Fruit fly (Drosophila melanogaster): ENCODE measurements around the gene yps.

The yps gene

DNA sequence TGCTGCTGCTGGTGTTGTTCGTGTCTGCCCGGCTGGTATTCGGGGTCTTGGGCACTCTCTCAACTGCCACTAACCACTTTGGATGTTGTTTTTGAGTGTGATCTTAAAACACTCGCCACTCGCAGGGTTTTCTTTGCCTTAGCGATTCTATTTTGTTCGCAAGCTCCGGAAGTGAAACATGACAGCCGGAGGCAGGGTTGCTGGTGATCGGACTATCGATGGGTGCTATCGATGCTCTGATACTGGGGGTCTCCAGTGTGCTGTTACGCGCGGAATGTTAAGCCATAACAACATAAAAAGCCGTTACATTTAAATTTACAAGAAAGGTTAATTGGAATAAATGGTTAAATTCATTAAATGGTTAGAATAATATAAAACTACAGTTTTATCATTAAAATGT lies at the start of gene yps:
Gene yps (minus strand): TSS at position 176 of the 400 bp plus-strand sequence.
- TF ChIP-seq pan (optimal IDR thresholded peaks at IDR 0.05), result no peak
- no peak for TF ChIP-seq EcR (GFP tag; optimal IDR thresholded peaks at IDR 0.05)
- TF ChIP-seq usp (GFP tag; optimal IDR thresholded peaks at IDR 0.05), result no peak
- TF ChIP-seq CG8478 (optimal IDR thresholded peaks at IDR 0.05), result no peak
- TF ChIP-seq psq (optimal IDR thresholded peaks at IDR 0.05), result no peak
- no peak for TF ChIP-seq Dll (optimal IDR thresholded peaks at IDR 0.05)

dm6 chr3L:12163693-12164092 lies 38.7 kb upstream of the yps start, which contains the start of gene CG9760:
CG9760 (minus strand) TSS chr3L:12163735.
- TF ChIP-seq psq (optimal IDR thresholded peaks at IDR 0.05), result no peak
- TF ChIP-seq Dll (optimal IDR thresholded peaks at IDR 0.05), result peak; percentile 31
- TF ChIP-seq pan (optimal IDR thresholded peaks at IDR 0.05), result no peak
- no peak for TF ChIP-seq EcR (GFP tag; optimal IDR thresholded peaks at IDR 0.05)
- TF ChIP-seq usp (GFP tag; optimal IDR thresholded peaks at IDR 0.05), result no peak

DNA sequence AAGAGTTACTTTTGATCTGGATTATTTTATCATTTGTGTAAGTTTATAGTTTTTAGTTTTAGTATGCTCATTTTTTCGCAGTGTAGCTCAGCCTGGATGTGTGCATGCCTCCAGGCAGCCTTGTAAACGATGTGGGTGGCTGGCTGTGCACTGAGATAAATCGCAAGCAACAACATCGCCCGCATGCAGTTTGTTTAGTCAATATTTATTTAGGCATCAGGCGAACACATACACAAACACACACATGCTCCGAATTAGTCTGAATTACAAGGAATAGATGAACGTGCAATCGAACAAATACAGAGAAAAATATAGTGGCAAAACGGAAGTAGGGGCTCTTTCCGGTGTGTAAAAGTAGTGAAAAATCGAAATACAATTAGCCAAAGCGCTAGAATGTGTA lies 38.1 kb upstream of the yps start:
- TF ChIP-seq Dll (optimal IDR thresholded peaks at IDR 0.05) (no peak), pan (optimal IDR thresholded peaks at IDR 0.05) (no peak), CG8478 (optimal IDR thresholded peaks at IDR 0.05) (no peak), EcR (GFP tag; optimal IDR thresholded peaks at IDR 0.05) (no peak), psq (optimal IDR thresholded peaks at IDR 0.05) (no peak), usp (GFP tag; optimal IDR thresholded peaks at IDR 0.05) (no peak)

DNA sequence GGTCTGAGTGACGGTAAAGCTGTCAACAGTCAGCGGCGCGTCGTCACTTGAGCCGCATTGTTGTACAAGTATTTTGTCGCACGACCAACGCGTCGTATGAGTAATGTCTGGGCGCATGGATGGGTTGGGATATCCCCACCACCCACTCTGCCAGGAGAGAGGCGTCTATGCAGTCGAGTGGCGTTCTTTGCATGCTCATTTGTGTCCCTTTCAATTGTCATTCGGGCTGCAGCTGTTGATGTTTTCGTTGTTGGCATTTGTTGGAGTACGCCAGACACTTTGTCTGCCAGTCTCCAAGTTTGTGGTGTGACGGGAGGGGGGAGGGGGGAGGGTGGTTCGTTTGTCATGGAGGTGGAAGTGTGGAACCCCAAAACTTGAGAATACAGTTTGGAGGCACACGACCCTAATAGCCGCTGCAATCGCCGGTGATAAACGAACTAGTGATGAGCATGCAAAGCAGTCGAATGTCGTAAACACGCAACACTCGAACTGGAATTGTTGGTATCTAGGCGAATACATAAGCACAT lies 37.3 kb upstream of the yps start:
- TF ChIP-seq EcR (GFP tag; optimal IDR thresholded peaks at IDR 0.05) (no peak), psq (optimal IDR thresholded peaks at IDR 0.05) (no peak), Dll (optimal IDR thresholded peaks at IDR 0.05) (no peak), usp (GFP tag; optimal IDR thresholded peaks at IDR 0.05) (no peak), CG8478 (optimal IDR thresholded peaks at IDR 0.05) (no peak), pan (optimal IDR thresholded peaks at IDR 0.05) (no peak)

dm6 chr3L:12149024-12149423 lies 24.1 kb upstream of the yps start, which contains the start of gene CG32099:
CG32099 (plus strand) TSS chr3L:12149273.
- TF ChIP-seq psq (optimal IDR thresholded peaks at IDR 0.05), result no peak
- no peak for TF ChIP-seq pan (optimal IDR thresholded peaks at IDR 0.05)
- no peak for TF ChIP-seq EcR (GFP tag; optimal IDR thresholded peaks at IDR 0.05)
- no peak for TF ChIP-seq usp (GFP tag; optimal IDR thresholded peaks at IDR 0.05)
- TF ChIP-seq CG8478 (optimal IDR thresholded peaks at IDR 0.05), result no peak
- no peak for TF ChIP-seq Dll (optimal IDR thresholded peaks at IDR 0.05)

DNA sequence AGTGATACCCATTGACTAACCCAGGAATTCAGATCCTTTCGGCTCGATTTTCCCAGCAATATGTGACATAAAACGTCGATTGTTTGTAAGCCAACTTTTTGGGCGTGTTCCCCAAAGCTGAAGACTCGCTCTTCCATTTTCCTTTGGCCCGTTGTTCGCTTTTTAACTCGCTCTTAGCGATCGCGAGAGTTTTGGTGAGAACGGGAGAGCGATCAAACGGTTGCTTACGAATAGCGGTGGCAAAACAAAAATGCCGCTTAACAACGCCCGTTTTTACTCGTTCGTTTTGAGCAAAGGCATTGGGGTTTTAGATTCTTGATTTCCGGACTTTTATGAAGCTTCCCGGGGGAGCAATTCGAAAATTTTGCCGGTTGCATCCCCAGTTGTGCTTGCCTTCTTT lies 22.0 kb upstream of the yps start:
- TF ChIP-seq pan (optimal IDR thresholded peaks at IDR 0.05), result no peak

DNA sequence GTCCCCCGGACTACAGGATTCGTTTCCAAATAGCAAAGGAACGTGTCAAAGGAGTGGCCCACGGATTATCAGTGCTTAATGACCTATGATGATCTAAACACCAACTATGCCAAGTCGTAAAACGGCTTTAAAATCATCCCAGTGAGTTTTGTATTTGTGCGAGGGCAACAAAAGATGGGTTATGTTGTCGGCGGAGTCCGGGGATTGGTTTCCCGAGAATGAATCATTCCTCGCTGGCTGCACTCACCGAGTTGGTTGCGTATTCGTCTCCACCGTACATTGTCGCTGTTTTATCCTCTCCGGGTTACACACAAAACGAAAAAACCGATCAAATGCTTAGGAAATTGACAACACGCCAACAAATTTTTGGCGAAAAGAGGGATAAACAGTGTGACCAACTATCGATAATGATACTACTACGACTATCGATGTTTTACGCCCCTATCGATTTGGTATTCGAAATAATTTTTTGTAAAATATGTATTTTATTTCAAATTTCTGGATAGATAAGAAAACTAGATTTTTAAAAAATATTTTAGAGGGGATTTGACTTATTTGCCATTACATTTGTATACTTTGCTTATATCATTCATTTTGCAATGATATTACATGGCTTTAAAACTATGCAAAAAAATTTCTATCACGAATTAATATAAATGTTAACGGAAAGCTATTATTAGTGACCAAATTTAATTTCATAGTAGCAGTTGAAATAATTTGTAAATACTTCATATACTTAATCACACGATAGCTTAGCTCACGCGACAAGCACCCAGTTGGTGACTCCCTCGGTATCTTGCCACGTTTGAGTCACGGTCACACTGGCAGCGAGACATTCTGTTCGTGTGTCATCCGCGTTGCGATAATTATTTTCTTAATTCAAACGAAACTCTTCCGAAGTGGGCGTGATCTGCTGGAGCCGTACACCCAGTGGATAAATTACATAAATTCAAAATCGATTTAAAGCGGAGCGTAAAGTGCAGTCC lies 21.1 kb upstream of the yps start, which contains the start of the genes eIF3l and Nrx-IV:
Gene eIF3l (minus strand): TSS at position 389 of the 986 bp plus-strand sequence.
Gene Nrx-IV (plus strand): TSS at position 811 of the 986 bp plus-strand sequence.
- TF ChIP-seq Dll (optimal IDR thresholded peaks at IDR 0.05), result no peak
- TF ChIP-seq pan (optimal IDR thresholded peaks at IDR 0.05), result no peak
- TF ChIP-seq EcR (GFP tag; optimal IDR thresholded peaks at IDR 0.05), result no peak
- TF ChIP-seq CG8478 (optimal IDR thresholded peaks at IDR 0.05), result no peak
- no peak for TF ChIP-seq psq (optimal IDR thresholded peaks at IDR 0.05)
- no peak for TF ChIP-seq usp (GFP tag; optimal IDR thresholded peaks at IDR 0.05)

DNA sequence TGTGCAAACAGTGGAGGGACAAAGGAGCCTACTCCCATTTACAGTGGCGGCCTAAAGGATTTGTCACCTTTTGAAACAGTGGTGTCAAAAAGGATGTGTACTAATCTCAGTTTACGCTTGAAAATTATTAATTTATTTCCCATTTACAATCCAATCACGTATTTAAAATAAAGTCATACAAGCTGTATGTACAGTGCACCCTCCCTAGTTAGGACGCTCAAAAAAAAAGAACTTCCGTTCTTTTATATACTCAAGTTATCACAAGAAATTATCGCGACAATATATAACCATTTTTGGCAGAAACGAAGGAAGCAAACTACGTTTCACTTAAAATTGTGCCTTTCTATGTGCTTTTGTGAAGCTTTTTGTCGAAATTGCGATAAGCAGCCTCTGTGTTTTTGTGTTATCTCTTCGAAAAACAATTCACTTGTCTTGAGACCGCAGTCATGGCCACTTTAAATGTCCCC lies 14.3 kb upstream of the yps start:
- no peak for TF ChIP-seq Dll (optimal IDR thresholded peaks at IDR 0.05)
- no peak for TF ChIP-seq CG8478 (optimal IDR thresholded peaks at IDR 0.05)
- TF ChIP-seq psq (optimal IDR thresholded peaks at IDR 0.05), result no peak
- no peak for TF ChIP-seq pan (optimal IDR thresholded peaks at IDR 0.05)
- no peak for TF ChIP-seq usp (GFP tag; optimal IDR thresholded peaks at IDR 0.05)
- no peak for TF ChIP-seq EcR (GFP tag; optimal IDR thresholded peaks at IDR 0.05)

DNA sequence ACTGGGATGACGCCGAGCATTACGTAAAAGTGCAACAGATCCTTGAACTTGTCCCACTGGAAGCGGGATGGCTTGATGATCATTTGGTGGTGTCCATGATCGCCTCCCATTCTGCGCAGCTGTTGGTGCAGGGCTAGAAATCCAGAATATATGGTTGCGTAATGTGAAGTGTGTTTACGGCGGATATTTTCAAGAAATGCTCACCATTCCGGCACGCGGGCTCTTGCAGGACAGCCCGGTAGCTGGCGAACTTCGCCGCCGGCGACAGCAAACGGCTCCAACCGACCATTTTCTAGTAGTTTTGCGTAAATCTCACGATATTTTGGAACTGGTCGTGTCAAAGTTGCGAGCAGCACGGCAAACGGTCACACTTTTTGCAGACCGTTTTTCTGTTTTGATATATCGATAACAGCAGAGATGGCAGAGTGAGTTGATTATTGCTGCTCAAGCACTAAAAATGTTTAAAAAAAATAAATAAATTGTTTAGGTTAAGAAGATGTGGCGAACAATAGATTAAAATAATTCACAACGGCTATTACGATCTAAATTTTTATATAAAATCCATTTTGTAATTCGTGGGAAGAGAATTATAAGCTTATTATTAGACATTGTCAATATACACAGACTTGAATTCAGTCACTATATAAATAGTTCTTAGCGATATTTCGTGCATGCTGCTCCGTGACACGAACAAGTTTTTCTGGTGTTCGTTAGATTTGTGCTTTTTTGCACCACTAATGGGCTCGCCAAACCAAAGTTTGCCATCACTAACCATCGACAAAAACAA lies 13.4 kb upstream of the yps start, which contains the start of the genes ND-SGDH and RhoGAP68F:
Gene ND-SGDH (minus strand): TSS at position 472 of the 787 bp plus-strand sequence.
Gene RhoGAP68F (plus strand): TSS at position 756 of the 787 bp plus-strand sequence.
- TF ChIP-seq pan (optimal IDR thresholded peaks at IDR 0.05) (no peak), EcR (GFP tag; optimal IDR thresholded peaks at IDR 0.05) (no peak), usp (GFP tag; optimal IDR thresholded peaks at IDR 0.05) (no peak), psq (optimal IDR thresholded peaks at IDR 0.05) (no peak), Dll (optimal IDR thresholded peaks at IDR 0.05) (no peak), CG8478 (optimal IDR thresholded peaks at IDR 0.05) (no peak)

DNA sequence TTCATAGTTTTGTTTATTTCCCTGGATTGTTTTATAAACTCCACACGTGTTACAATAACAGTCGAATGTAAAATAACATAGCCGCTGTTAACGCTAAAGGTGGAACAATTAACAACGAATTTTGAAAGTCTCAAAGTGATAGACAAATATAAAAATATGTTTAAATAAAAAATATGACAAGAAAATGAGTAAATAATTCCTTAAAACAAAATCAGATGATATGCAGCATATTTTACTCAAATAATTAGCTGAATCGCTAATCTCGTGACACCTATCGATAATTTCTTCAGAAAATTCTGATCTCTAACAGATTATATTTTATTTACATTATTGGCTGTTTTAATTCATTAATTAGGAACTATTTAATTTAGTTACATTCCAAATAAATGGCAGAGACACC lies 11.7 kb upstream of the yps start, which contains the start of the genes CG5645 and Atg12:
Gene CG5645 (minus strand): TSS at position 77 of the 400 bp plus-strand sequence.
Gene Atg12 (plus strand): TSS at position 338 of the 400 bp plus-strand sequence.
- TF ChIP-seq CG8478 (optimal IDR thresholded peaks at IDR 0.05) (no peak), pan (optimal IDR thresholded peaks at IDR 0.05) (no peak), usp (GFP tag; optimal IDR thresholded peaks at IDR 0.05) (no peak), Dll (optimal IDR thresholded peaks at IDR 0.05) (no peak), EcR (GFP tag; optimal IDR thresholded peaks at IDR 0.05) (no peak), psq (optimal IDR thresholded peaks at IDR 0.05) (no peak)

DNA sequence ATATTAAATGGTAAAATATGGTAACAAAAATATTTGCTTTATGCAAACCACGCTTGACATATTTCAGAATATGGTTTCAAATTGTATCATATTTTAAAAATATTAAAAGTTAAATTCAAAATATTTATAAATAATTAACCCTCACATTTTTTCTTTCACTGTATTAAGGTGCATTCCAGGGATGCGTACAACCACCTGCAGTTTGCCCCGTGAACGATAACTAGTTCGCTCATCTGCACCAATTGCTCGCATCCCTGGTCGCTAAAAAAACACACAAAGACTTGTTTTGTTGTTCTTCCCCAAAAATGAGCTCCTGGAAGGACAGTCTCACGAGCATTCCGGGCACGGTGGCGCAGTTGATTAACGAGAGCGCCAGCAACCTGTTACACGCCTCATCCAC lies 7.0 kb upstream of the yps start, which contains the start of gene DEF8:
Gene DEF8 (plus strand): TSS at position 229 of the 400 bp plus-strand sequence.
- no peak for TF ChIP-seq Dll (optimal IDR thresholded peaks at IDR 0.05)

Data from whole organism.